Fruit fly (Drosophila melanogaster): ENCODE results near the gene CG33061.

Gene CG33061

DNA sequence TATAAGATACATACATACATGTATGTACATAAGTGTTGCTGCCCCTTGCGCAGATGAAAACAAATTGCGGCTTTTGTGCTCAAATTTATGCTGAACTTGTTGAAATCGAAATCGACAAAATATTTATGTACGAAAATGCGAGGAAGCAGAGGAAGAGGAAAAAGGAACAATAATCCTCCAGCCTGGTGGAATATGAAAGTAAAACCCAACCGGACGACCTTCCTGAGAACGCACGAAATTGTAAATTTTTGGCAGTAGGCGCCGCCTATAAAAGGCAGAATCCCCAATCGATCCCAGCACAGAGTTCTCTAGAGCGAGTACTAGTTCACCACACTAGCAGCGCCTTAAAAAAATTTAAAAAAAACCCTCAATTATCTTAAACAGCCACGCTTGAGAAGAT, 35.0 kb downstream of the CG33061 start, which contains the start of gene Cpr72Eb:
Gene Cpr72Eb, plus strand, starts transcription at position 301 of the 400 bp plus-strand sequence.
- TF ChIP-seq Bteb2 (GFP tag; optimal IDR thresholded peaks at IDR 0.05) (no peak), Sox100B (GFP tag; optimal IDR thresholded peaks at IDR 0.05) (no peak), sim (GFP tag; IDR thresholded peaks at IDR 0.05) (no peak), jigr1 (GFP tag; IDR thresholded peaks at IDR 0.05) (no peak), cas (GFP tag; IDR thresholded peaks at IDR 0.05) (no peak), Taf1 (GFP tag; IDR thresholded peaks at IDR 0.05) (no peak), CG6683 (GFP tag; optimal IDR thresholded peaks at IDR 0.05) (no peak), jumu (GFP tag; optimal IDR thresholded peaks at IDR 0.05) (no peak), Dip2 (GFP tag; IDR thresholded peaks at IDR 0.05) (no peak), CG34224 (GFP tag; IDR thresholded peaks at IDR 0.05; ENCODE audit: partially characterized antibody) (no peak), CG31388 (GFP tag; optimal IDR thresholded peaks at IDR 0.05) (no peak), ATbp (GFP tag; optimal IDR thresholded peaks at IDR 0.05) (no peak), CG1792 (GFP tag; optimal IDR thresholded peaks at IDR 0.05) (no peak)

DNA sequence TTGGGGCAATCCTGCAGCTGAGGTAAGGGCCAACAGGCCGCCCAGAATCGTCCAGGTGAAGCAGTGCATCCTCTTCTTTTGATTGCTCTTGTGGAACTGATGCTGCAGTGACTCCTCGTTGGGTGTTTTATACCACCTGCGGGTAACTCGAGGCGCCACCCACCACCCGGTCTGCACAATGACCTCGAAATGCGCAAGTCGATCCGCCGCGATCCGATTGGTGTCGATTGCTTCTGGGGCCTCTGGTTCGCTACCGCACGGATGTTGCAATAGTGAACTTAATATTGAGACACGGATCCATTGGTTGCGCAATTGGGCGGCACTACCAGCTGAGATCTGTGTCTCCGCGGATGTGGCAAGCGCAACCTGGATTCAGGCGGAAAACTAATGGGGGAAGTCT, 37.6 kb downstream of the CG33061 start, which contains the start of gene Cpr72Ec:
Gene Cpr72Ec, minus strand, starts transcription at position 101 of the 400 bp plus-strand sequence.
- TF ChIP-seq CG16813 (GFP tag; IDR thresholded peaks at IDR 0.05; ENCODE audit: partially characterized antibody) (no peak), org-1 (GFP tag; optimal IDR thresholded peaks at IDR 0.05) (no peak), chinmo (GFP tag; IDR thresholded peaks at IDR 0.05; ENCODE audit: partially characterized antibody) (0 out of 4 replicates have a peak, but pooled peaks have one; percentile 22)

DNA sequence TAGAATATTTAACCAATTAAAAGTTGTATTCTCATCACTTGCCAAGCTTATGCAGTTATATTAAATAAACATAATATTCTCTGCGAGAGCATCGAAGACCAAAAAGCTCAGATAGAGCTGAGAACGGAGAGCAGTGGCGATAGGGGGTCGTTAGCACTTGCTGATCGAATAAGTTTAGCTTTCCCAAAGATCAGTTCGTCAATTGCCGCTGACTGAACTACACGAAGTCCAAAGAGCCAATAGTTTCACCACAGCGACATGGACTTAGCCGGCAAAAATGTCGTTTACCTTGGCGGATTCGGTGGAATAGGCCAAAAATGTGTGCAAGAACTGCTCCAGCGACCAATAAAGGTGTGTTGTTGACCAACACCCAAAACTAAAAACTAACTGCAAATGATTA, 38.6 kb downstream of the CG33061 start, which contains the start of gene CG4842:
Gene CG4842, plus strand, starts transcription at position 191 of the 400 bp plus-strand sequence.
- TF ChIP-seq CrebB (tag; optimal IDR thresholded peaks at IDR 0.05) = no peak
- no peak for TF ChIP-seq CG4360 (GFP tag; IDR thresholded peaks at IDR 0.05)
- no peak for TF ChIP-seq CG18011 (GFP tag; optimal IDR thresholded peaks at IDR 0.05)
- no peak for TF ChIP-seq CG33213 (GFP tag; optimal IDR thresholded peaks at IDR 0.05)
- TF ChIP-seq Hr3 (GFP tag; optimal IDR thresholded peaks at IDR 0.05) = no peak
- no peak for TF ChIP-seq cad (GFP tag; optimal IDR thresholded peaks at IDR 0.05)
- TF ChIP-seq gce (GFP tag; IDR thresholded peaks at IDR 0.05) = no peak
- TF ChIP-seq ase (GFP tag; IDR thresholded peaks at IDR 0.05) = no peak
- TF ChIP-seq tup (GFP tag; optimal IDR thresholded peaks at IDR 0.05) = no peak
- TF ChIP-seq Rx (GFP tag; IDR thresholded peaks at IDR 0.05) = no peak
- TF ChIP-seq sug (tag; optimal IDR thresholded peaks at IDR 0.05) = peak; percentile 29
- TF ChIP-seq tin (GFP tag; optimal IDR thresholded peaks at IDR 0.05) = no peak
- TF ChIP-seq Med (GFP tag) = peak; percentile 46
- no peak for TF ChIP-seq CG33557 (GFP tag; optimal IDR thresholded peaks at IDR 0.05)
- 0 out of 4 replicates have a peak, but pooled peaks have one; percentile 57 for TF ChIP-seq chinmo (GFP tag; IDR thresholded peaks at IDR 0.05; ENCODE audit: partially characterized antibody)
- no peak for TF ChIP-seq CG4328 (GFP tag; optimal IDR thresholded peaks at IDR 0.05)
- no peak for TF ChIP-seq Myb (GFP tag; optimal IDR thresholded peaks at IDR 0.05)
- no peak for TF ChIP-seq sisA (GFP tag; IDR thresholded peaks at IDR 0.05)
- peak in 1 of 2 experiments; percentile 28 for TF ChIP-seq Trl (optimal IDR thresholded peaks at IDR 0.05)
- TF ChIP-seq Trl (GFP tag; optimal IDR thresholded peaks at IDR 0.05) = no peak
- no peak for TF ChIP-seq CG34376 (GFP tag; optimal IDR thresholded peaks at IDR 0.05)
- TF ChIP-seq Asciz (GFP tag; optimal IDR thresholded peaks at IDR 0.05) = no peak
- TF ChIP-seq Optix (GFP tag; IDR thresholded peaks at IDR 0.05) = no peak
- TF ChIP-seq Mes4 (GFP tag; optimal IDR thresholded peaks at IDR 0.05) = no peak
- TF ChIP-seq sens (GFP tag) = no peak
